Worm (Caenorhabditis elegans): ENCODE data around the gene C02E7.7.

ce11 chrV:4926371-4926770 lies 8.0 kb upstream of the C02E7.7 start, which contains the start of gene srh-21:
- TF ChIP-seq ama-1 (optimal IDR thresholded peaks at IDR 0.05) (no peak), nhr-237 (tag; optimal IDR thresholded peaks at IDR 0.05) (no peak), aly-2 (tag; optimal IDR thresholded peaks at IDR 0.05) (no peak), fkh-10 (GFP tag; optimal IDR thresholded peaks at IDR 0.05) (no peak), nhr-23 (tag; optimal IDR thresholded peaks at IDR 0.05) (no peak), ztf-11 (tag; optimal IDR thresholded peaks at IDR 0.05) (no peak), nhr-25 (tag; optimal IDR thresholded peaks at IDR 0.05) (no peak), elt-2 (tag; optimal IDR thresholded peaks at IDR 0.05) (no peak), nhr-28 (tag; optimal IDR thresholded peaks at IDR 0.05) (no peak), R02D3.7 (tag; optimal IDR thresholded peaks at IDR 0.05) (no peak), nhr-12 (tag; optimal IDR thresholded peaks at IDR 0.05) (no peak)
